Fruit fly (Drosophila melanogaster): ENCODE measurements around the gene CG42846.

Gene CG42846

dm6 chr3L:224004-224951 is 7.1 kb downstream of the CG42846 start (continued):
- TF ChIP-seq CG15479 (GFP tag; optimal IDR thresholded peaks at IDR 0.05) (no peak), danr (GFP tag; IDR thresholded peaks at IDR 0.05) (no peak), Fer2 (tag; optimal IDR thresholded peaks at IDR 0.05) (no peak), CG13894 (tag; optimal IDR thresholded peaks at IDR 0.05) (peak; percentile 21), chn (GFP tag; optimal IDR thresholded peaks at IDR 0.05) (no peak), trem (tag; optimal IDR thresholded peaks at IDR 0.05) (no peak), CG14441 (GFP tag; IDR thresholded peaks at IDR 0.05) (no peak), dan (GFP tag; IDR thresholded peaks at IDR 0.05) (no peak), CG15696 (tag; optimal IDR thresholded peaks at IDR 0.05) (no peak), Dll (GFP tag; IDR thresholded peaks at IDR 0.05; ENCODE audit: partially characterized antibody) (peak; percentile 32; the same call in 1 of the 4 replicates), stc (GFP tag; IDR thresholded peaks at IDR 0.05) (no peak; the same call in 1 of the 2 replicates), Hr78 (GFP tag; optimal IDR thresholded peaks at IDR 0.05) (no peak), Doc3 (GFP tag; IDR thresholded peaks at IDR 0.05; ENCODE audit: partially characterized antibody) (no peak), Stat92E (GFP tag; optimal IDR thresholded peaks at IDR 0.05) (peak in 1 of 3 experiments; percentile 10), grau (tag; optimal IDR thresholded peaks at IDR 0.05) (no peak), insv (GFP tag; optimal IDR thresholded peaks at IDR 0.05) (peak in 1 of 2 experiments; percentile 11), NC2β (GFP tag; optimal IDR thresholded peaks at IDR 0.05) (no peak), CG32772 (GFP tag; IDR thresholded peaks at IDR 0.05) (no peak), CG14014 (GFP tag; IDR thresholded peaks at IDR 0.05) (peak; percentile 32; the same call in 1 of the 2 replicates), prd (optimal IDR thresholded peaks at IDR 0.05) (no peak), prd (GFP tag; IDR thresholded peaks at IDR 0.05) (no peak), CG13287 (GFP tag; IDR thresholded peaks at IDR 0.05; ENCODE audit: partially characterized antibody) (no peak; the same call in 1 of the 2 replicates), Dbx (GFP tag; IDR thresholded peaks at IDR 0.05) (peak; percentile 25), CG15011 (GFP tag; optimal IDR thresholded peaks at IDR 0.05) (no peak), Sox102F (GFP tag; optimal IDR thresholded peaks at IDR 0.05) (no peak), dmrt99B (tag; optimal IDR thresholded peaks at IDR 0.05) (no peak), Eip74EF (GFP tag; optimal IDR thresholded peaks at IDR 0.05) (peak in 1 of 2 experiments; percentile 81), CG3838 (GFP tag; optimal IDR thresholded peaks at IDR 0.05) (peak; percentile 47), lmd (GFP tag; IDR thresholded peaks at IDR 0.05) (no peak), mld (GFP tag; IDR thresholded peaks at IDR 0.05; ENCODE audit: partially characterized antibody) (no peak), sr (GFP tag; IDR thresholded peaks at IDR 0.05) (0 out of 3 replicates have a peak, but pooled peaks have one; percentile 21), corto (GFP tag; optimal IDR thresholded peaks at IDR 0.05) (no peak), fd64A (GFP tag; optimal IDR thresholded peaks at IDR 0.05) (peak; percentile 1), CG8089 (GFP tag; optimal IDR thresholded peaks at IDR 0.05) (peak; percentile 4), CG8388 (GFP tag; optimal IDR thresholded peaks at IDR 0.05) (no peak), CG16815 (GFP tag; optimal IDR thresholded peaks at IDR 0.05) (no peak), tio (GFP tag; optimal IDR thresholded peaks at IDR 0.05) (no peak), CG9876 (GFP tag; optimal IDR thresholded peaks at IDR 0.05) (no peak), CG17359 (tag; optimal IDR thresholded peaks at IDR 0.05) (peak; percentile 10), CG15073 (GFP tag; optimal IDR thresholded peaks at IDR 0.05) (no peak), gce (GFP tag; IDR thresholded peaks at IDR 0.05) (peak; percentile 27; the same call in 1 of the 3 replicates), CG1602 (GFP tag; optimal IDR thresholded peaks at IDR 0.05) (no peak), ap (GFP tag; IDR thresholded peaks at IDR 0.05) (peak; percentile 15; the same call in 1 of the 2 replicates), disco-r (GFP tag; optimal IDR thresholded peaks at IDR 0.05) (no peak), CG18476 (GFP tag; optimal IDR thresholded peaks at IDR 0.05) (no peak), unpg (GFP tag; optimal IDR thresholded peaks at IDR 0.05) (peak; percentile 32), btn (GFP tag; optimal IDR thresholded peaks at IDR 0.05) (no peak)

Data from whole organism, embryonic.